Worm (Caenorhabditis elegans) whole organism, L2 larva: ENCODE results near the gene T22D1.1.

Experiments
- R02D3.7 ChIP-seq: fragments of 150-350 bp; optimal IDR thresholded peaks from 2 replicates; lab custom pipeline; 2014; ENCODE audit warnings: missing biosample characterization, missing genetic modification characterization
- aly-2 ChIP-seq: fragments of 150-350 bp; optimal IDR thresholded peaks from 2 replicates; lab custom pipeline; 2014; ENCODE audit warnings: missing biosample characterization, missing genetic modification characterization
- ceh-16 ChIP-seq: fragments of 150-350 bp; optimal IDR thresholded peaks from 2 replicates; lab custom pipeline; 2014; ENCODE audit warnings: missing biosample characterization, missing genetic modification characterization
- dmd-4 ChIP-seq: sonication (generic microtip); optimal IDR thresholded peaks from 2 replicates; lab custom pipeline; 2017; ENCODE audit warnings: missing biosample characterization, missing genetic modification characterization
- elt-1 ChIP-seq: fragments of 150-350 bp; optimal IDR thresholded peaks from 2 replicates; lab custom pipeline; 2014; ENCODE audit warnings: missing biosample characterization, missing genetic modification characterization
- lin-11 ChIP-seq: fragments of 150-350 bp; sonication (generic microtip); optimal IDR thresholded peaks from 2 replicates; lab custom pipeline; 2014; ENCODE audit warnings: missing biosample characterization, missing genetic modification characterization, inconsistent platforms, mixed read lengths
- lsy-2 ChIP-seq, 2 experiments: fragments of 150-350 bp in 1 of 2; sonication (generic microtip) in 1 of 2; optimal IDR thresholded peaks; 2 replicates each; lab custom pipeline; 2014 to 2017; ENCODE audit warnings: missing biosample characterization in 2 of 2, missing genetic modification characterization in 2 of 2
- mdl-1 ChIP-seq, 2 experiments: fragments of 150-350 bp in 1 of 2; sonication (generic microtip) in 1 of 2; optimal IDR thresholded peaks; 2 replicates each; lab custom pipeline; 2017; ENCODE audit warnings: missing biosample characterization in 2 of 2, missing genetic modification characterization in 2 of 2
- nhr-11 ChIP-seq: fragments of 150-350 bp; optimal IDR thresholded peaks from 2 replicates; lab custom pipeline; 2014; ENCODE audit warnings: missing biosample characterization, missing genetic modification characterization
- nhr-12 ChIP-seq: fragments of 150-350 bp; optimal IDR thresholded peaks from 2 replicates; lab custom pipeline; 2014; ENCODE audit warnings: missing biosample characterization, missing genetic modification characterization
- snpc-4 ChIP-seq: fragments of 150-350 bp; optimal IDR thresholded peaks from 2 replicates; lab custom pipeline; 2014; ENCODE audit warnings: missing biosample characterization, missing genetic modification characterization
- unc-62 ChIP-seq: fragments of 150-350 bp; optimal IDR thresholded peaks from 2 replicates; lab custom pipeline; 2014; ENCODE audit warnings: missing biosample characterization, missing genetic modification reagents, missing genetic modification characterization
- ztf-11 ChIP-seq: sonication (generic microtip); optimal IDR thresholded peaks from 2 replicates; lab custom pipeline; 2017; ENCODE audit warnings: missing biosample characterization, missing genetic modification characterization
- ztf-4 ChIP-seq: fragments of 150-350 bp; optimal IDR thresholded peaks from 2 replicates; lab custom pipeline; 2014; ENCODE audit warnings: missing biosample characterization, missing genetic modification characterization

DNA sequence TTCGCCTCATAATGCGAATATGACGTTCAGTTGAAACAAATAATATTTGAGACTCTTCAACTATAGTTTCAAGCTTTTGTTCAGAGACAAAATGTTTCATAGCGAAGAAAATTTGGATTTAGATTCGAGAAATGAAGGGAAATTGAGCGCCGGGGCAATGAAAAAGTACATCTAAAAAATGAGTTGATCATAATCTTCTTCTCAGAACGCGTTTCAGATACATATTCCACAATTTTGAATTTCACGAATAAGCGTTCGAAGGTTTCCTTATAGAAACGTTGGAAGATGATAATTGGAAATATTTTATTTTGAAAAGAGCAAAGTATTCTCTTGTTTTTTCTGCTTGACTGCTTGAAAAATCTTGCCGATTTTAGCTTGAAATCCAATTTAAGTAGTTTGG is 47.1 kb downstream of the T22D1.1 start, which contains the start of gene ZK381.8:
- TF ChIP-seq mdl-1 (tag; optimal IDR thresholded peaks at IDR 0.05; lab: Kevin White, UChicago) (no peak), nhr-11 (tag; lab: Kevin White, UChicago) (no peak), nhr-12 (tag; lab: Kevin White, UChicago) (no peak), dmd-4 (no peak), ztf-11 (no peak), ceh-16 (tag; lab: Kevin White, UChicago) (no peak), aly-2 (tag; lab: Kevin White, UChicago) (no peak), unc-62 (no peak), R02D3.7 (tag; lab: Kevin White, UChicago) (no peak), elt-1 (tag; lab: Kevin White, UChicago) (no peak), ztf-4 (tag; lab: Kevin White, UChicago) (no peak), snpc-4 (tag; lab: Kevin White, UChicago) (no peak), lsy-2 (tag; optimal IDR thresholded peaks at IDR 0.05; lab: Kevin White, UChicago) (no peak), lin-11 (tag; lab: Kevin White, UChicago) (no peak)
